Worm (Caenorhabditis elegans) whole organism, late embryonic: ENCODE data around the gene nhr-212.

ENCODE experiments used
- ama-1 ChIP-seq: fragments of 150-350 bp; optimal IDR thresholded peaks from 2 replicates; lab custom pipeline; 2014
- nfya-1 ChIP-seq: sonication (generic microtip); optimal IDR thresholded peaks from 2 replicates; lab custom pipeline; 2017; ENCODE audit warnings: missing genetic modification characterization, mild to moderate bottlenecking, missing compliant biosample characterization, antibody characterized with exemption, moderate library complexity

DNA sequence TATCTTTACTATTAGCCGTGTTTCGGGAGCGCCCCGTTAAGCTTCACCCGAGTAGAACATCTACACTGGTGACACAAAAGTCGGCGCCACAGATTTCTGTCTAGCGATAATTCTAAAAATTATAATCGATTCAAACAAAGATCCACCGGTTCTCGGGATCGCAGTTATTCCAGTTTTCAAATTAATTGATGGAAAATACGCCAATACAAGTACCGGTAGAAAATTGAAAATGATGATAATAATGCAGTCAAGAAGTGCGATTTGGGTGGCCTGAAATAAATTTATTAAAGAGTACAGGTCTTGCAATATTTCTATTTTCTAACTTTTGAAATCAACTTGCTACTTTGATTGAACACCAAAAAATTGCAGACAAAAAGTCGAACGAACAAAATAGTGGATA is 17.1 kb upstream of the nhr-212 start:
- TF ChIP-seq ama-1 (lab: Kevin White, UChicago) (no peak), nfya-1 (tag; lab: Kevin White, UChicago) (no peak)
